Fruit fly (Drosophila melanogaster) whole organism, embryonic: ENCODE measurements around the gene Agpat4.

ENCODE experiments used
- ATbp ChIP-seq: fragments of 200-800 bp; sonication (Bioruptor generic); optimal IDR thresholded peaks from 2 replicates; lab custom pipeline; 2017; ENCODE audit warnings: missing biosample characterization, mild to moderate bottlenecking, missing genetic modification characterization, missing genetic modification reagents
- Abd-B ChIP-seq: fragments of 200-800 bp; sonication (Bioruptor generic); optimal IDR thresholded peaks from 2 replicates; lab custom pipeline; 2018; ENCODE audit warnings: missing biosample characterization, mild to moderate bottlenecking, missing genetic modification characterization, moderate library complexity
- BEAF-32 ChIP-seq: fragments of 200-800 bp; sonication (Bioruptor generic); optimal IDR thresholded peaks from 3 replicates; lab custom pipeline; 2017; ENCODE audit warnings: missing biosample characterization, missing genetic modification characterization, mild to moderate bottlenecking, moderate library complexity, missing genetic modification reagents
- CG10431 ChIP-seq: fragments of 200-800 bp; sonication (Bioruptor generic); optimal IDR thresholded peaks from 3 replicates; lab custom pipeline; 2018; ENCODE audit warnings: missing biosample characterization, mild to moderate bottlenecking, missing genetic modification characterization
- CG10654 ChIP-seq: fragments of 200-800 bp; sonication (Bioruptor generic); optimal IDR thresholded peaks from 2 replicates; lab custom pipeline; 2016; ENCODE audit warnings: missing biosample characterization, missing genetic modification characterization
- CG10959 ChIP-seq: fragments of 200-800 bp; sonication (Bioruptor generic); IDR thresholded peaks from 2 replicates; pipeline ENCODE4 v1.3.6; 2022; ENCODE audit warnings: missing biosample characterization, missing genetic modification characterization
- CG11247 ChIP-seq: fragments of 200-800 bp; sonication (Bioruptor generic); IDR thresholded peaks from 2 replicates; pipeline ENCODE4 v1.3.6; 2022; ENCODE audit warnings: missing biosample characterization, missing genetic modification characterization
- CG12104 ChIP-seq: fragments of 200-800 bp; sonication (Bioruptor generic); optimal IDR thresholded peaks from 3 replicates; lab custom pipeline; 2016; ENCODE audit warnings: missing biosample characterization, missing genetic modification characterization
- CG12155 ChIP-seq: fragments of 200-800 bp; sonication (Bioruptor generic); optimal IDR thresholded peaks from 3 replicates; lab custom pipeline; 2016; ENCODE audit warnings: missing biosample characterization, missing genetic modification characterization
- CG15479 ChIP-seq: fragments of 200-800 bp; sonication (Bioruptor generic); optimal IDR thresholded peaks from 3 replicates; lab custom pipeline; 2019; ENCODE audit warnings: missing biosample characterization, mild to moderate bottlenecking, missing genetic modification characterization, moderate library complexity
- CG16863 ChIP-seq: fragments of 200-800 bp; sonication (Bioruptor generic); optimal IDR thresholded peaks from 3 replicates; lab custom pipeline; 2016; ENCODE audit warnings: missing biosample characterization, missing genetic modification characterization
- CG18262 ChIP-seq: fragments of 200-800 bp; optimal IDR thresholded peaks from 3 replicates; lab custom pipeline; 2019; ENCODE audit warnings: missing biosample characterization, mild to moderate bottlenecking, missing genetic modification characterization, moderate library complexity
- CG2889 ChIP-seq: fragments of 200-800 bp; sonication (Bioruptor generic); IDR thresholded peaks from 3 replicates; pipeline ENCODE4 v1.3.6; 2022; ENCODE audit warnings: missing biosample characterization, missing genetic modification characterization
- CG3163 ChIP-seq: fragments of 200-800 bp; sonication (Bioruptor generic); optimal IDR thresholded peaks from 3 replicates; lab custom pipeline; 2016; ENCODE audit warnings: missing biosample characterization, missing genetic modification characterization
- CG32772 ChIP-seq: fragments of 200-800 bp; sonication (Bioruptor generic); IDR thresholded peaks from 2 replicates; pipeline ENCODE4 v1.3.6; 2022; ENCODE audit warnings: missing biosample characterization, missing genetic modification characterization
- CG4730 ChIP-seq: fragments of 200-800 bp; sonication (Bioruptor generic); IDR thresholded peaks from 2 replicates; pipeline ENCODE4 v1.3.6; 2022; ENCODE audit warnings: missing biosample characterization, missing genetic modification characterization
- CG5180 ChIP-seq: fragments of 200-800 bp; sonication (Bioruptor generic); optimal IDR thresholded peaks from 3 replicates; lab custom pipeline; 2017; ENCODE audit warnings: missing biosample characterization, missing genetic modification characterization, mild to moderate bottlenecking, moderate library complexity, missing genetic modification reagents
- CG5953 ChIP-seq: fragments of 200-800 bp; sonication (Bioruptor generic); IDR thresholded peaks from 2 replicates; pipeline ENCODE4 v1.3.6; 2022; ENCODE audit warnings: missing biosample characterization, missing genetic modification characterization
- CG7928 ChIP-seq: fragments of 200-800 bp; sonication (Bioruptor generic); optimal IDR thresholded peaks from 2 replicates; lab custom pipeline; 2017; ENCODE audit warnings: missing biosample characterization, mild to moderate bottlenecking, missing genetic modification characterization
- CG8944 ChIP-seq: fragments of 200-800 bp; sonication (Bioruptor generic); optimal IDR thresholded peaks from 3 replicates; lab custom pipeline; 2016; ENCODE audit warnings: missing biosample characterization, missing genetic modification characterization
- CG9215 ChIP-seq: fragments of 200-800 bp; sonication (Bioruptor generic); IDR thresholded peaks from 2 replicates; pipeline ENCODE4 v1.3.6; 2022; ENCODE audit warnings: missing biosample characterization, missing genetic modification characterization
- Gsc ChIP-seq: fragments of 200-800 bp; sonication (Bioruptor generic); IDR thresholded peaks from 2 replicates; pipeline ENCODE4 v1.3.6; 2022; ENCODE audit warnings: missing biosample characterization, missing genetic modification characterization
- HLH4C ChIP-seq: fragments of 200-800 bp; sonication (Bioruptor generic); IDR thresholded peaks from 3 replicates; pipeline ENCODE4 v1.3.6; 2022; ENCODE audit warnings: missing biosample characterization, missing genetic modification characterization; ENCODE audit not compliant: partially characterized antibody
- Hmr ChIP-seq: fragments of 200-800 bp; sonication (Bioruptor generic); optimal IDR thresholded peaks from 3 replicates; lab custom pipeline; 2017; ENCODE audit warnings: mild to moderate bottlenecking, missing biosample characterization, missing genetic modification reagents, missing genetic modification characterization
- Hr39 ChIP-seq: fragments of >200 bp; optimal IDR thresholded peaks from 2 replicates; lab custom pipeline; 2017
- MBD-R2 ChIP-seq: fragments of 200-800 bp; sonication (Bioruptor generic); IDR thresholded peaks from 2 replicates; pipeline ENCODE4 v1.3.6; 2022; ENCODE audit warnings: missing biosample characterization, missing genetic modification characterization
- MESR4 ChIP-seq: fragments of 200-800 bp; sonication (Bioruptor generic); optimal IDR thresholded peaks from 2 replicates; lab custom pipeline; 2018; ENCODE audit warnings: missing biosample characterization, mild to moderate bottlenecking, missing genetic modification characterization, moderate library complexity
- Mad ChIP-seq: fragments of 200-800 bp; sonication (Bioruptor generic); optimal IDR thresholded peaks from 2 replicates; lab custom pipeline; 2016; ENCODE audit warnings: missing biosample characterization, missing genetic modification characterization
- NK7.1 ChIP-seq: fragments of 200-800 bp; sonication (Bioruptor generic); optimal IDR thresholded peaks from 3 replicates; lab custom pipeline; 2016; ENCODE audit warnings: missing biosample characterization, missing genetic modification characterization
- Pdp1 ChIP-seq, 2 experiments: fragments of 200-800 bp; sonication (Bioruptor generic); optimal IDR thresholded peaks; 3 replicates each; lab custom pipeline; 2016; ENCODE audit warnings: missing biosample characterization in 2 of 2, missing genetic modification characterization in 2 of 2, mild to moderate bottlenecking in 1 of 2, moderate library complexity in 1 of 2
- YL-1 ChIP-seq: fragments of 200-800 bp; sonication (Bioruptor generic); optimal IDR thresholded peaks from 3 replicates; lab custom pipeline; 2017; ENCODE audit warnings: missing biosample characterization, mild to moderate bottlenecking, missing genetic modification characterization
- caup ChIP-seq: fragments of 200-800 bp; sonication (Bioruptor generic); optimal IDR thresholded peaks from 3 replicates; lab custom pipeline; 2017; ENCODE audit warnings: missing biosample characterization, mild to moderate bottlenecking, missing genetic modification characterization, moderate library complexity; ENCODE audit not compliant: severe bottlenecking
- crc ChIP-seq: fragments of 200-800 bp; sonication (Bioruptor generic); optimal IDR thresholded peaks from 2 replicates; lab custom pipeline; 2016; ENCODE audit warnings: missing biosample characterization, missing genetic modification characterization
- crol ChIP-seq: fragments of 200-800 bp; sonication (Bioruptor generic); IDR thresholded peaks from 2 replicates; pipeline ENCODE4 v1.3.6; 2022; ENCODE audit warnings: missing biosample characterization, missing genetic modification characterization
- dimm ChIP-seq: fragments of 200-800 bp; sonication (Bioruptor generic); IDR thresholded peaks from 2 replicates; pipeline ENCODE4 v1.3.6; 2022; ENCODE audit warnings: missing biosample characterization, missing genetic modification characterization
- dmrt11E ChIP-seq: fragments of 200-800 bp; sonication (Bioruptor generic); optimal IDR thresholded peaks from 3 replicates; lab custom pipeline; 2018; ENCODE audit warnings: missing biosample characterization, mild to moderate bottlenecking, missing genetic modification characterization, moderate library complexity
- esg ChIP-seq: fragments of 200-800 bp; sonication (Bioruptor generic); conservative IDR thresholded peaks from 2 replicates; pipeline ENCODE4 v1.3.6; 2022; ENCODE audit warnings: missing biosample characterization, missing genetic modification characterization
- fru ChIP-seq: fragments of >200 bp; optimal IDR thresholded peaks from 2 replicates; lab custom pipeline; 2017
- gcm2 ChIP-seq: fragments of 200-800 bp; sonication (Bioruptor generic); optimal IDR thresholded peaks from 2 replicates; lab custom pipeline; 2016; ENCODE audit warnings: missing biosample characterization, missing genetic modification characterization
- ham ChIP-seq: fragments of 200-800 bp; sonication (Bioruptor generic); IDR thresholded peaks from 2 replicates; pipeline ENCODE4 v1.3.6; 2022; ENCODE audit warnings: missing biosample characterization, missing genetic modification characterization
- hkb ChIP-seq, 2 experiments: fragments of 200-800 bp in 1 of 2; fragments of >200 bp in 1 of 2; sonication (Bioruptor generic) in 1 of 2; IDR thresholded peaks in 1 of 2; optimal IDR thresholded peaks in 1 of 2; 2 replicates each; pipeline versions ENCODE4 v1.3.6 to Lab custom; 2017 to 2022; ENCODE audit warnings: missing biosample characterization in 1 of 2, missing genetic modification characterization in 1 of 2
- ind ChIP-seq: fragments of 200-800 bp; sonication (Bioruptor generic); optimal IDR thresholded peaks from 3 replicates; lab custom pipeline; 2016; ENCODE audit warnings: missing biosample characterization, missing genetic modification characterization
- inv ChIP-seq: fragments of 200-800 bp; sonication (Bioruptor generic); IDR thresholded peaks from 2 replicates; pipeline ENCODE4 v1.3.6; 2022; ENCODE audit warnings: missing biosample characterization, missing genetic modification characterization; ENCODE audit not compliant: partially characterized antibody
- knrl ChIP-seq: fragments of 200-800 bp; sonication (Bioruptor generic); IDR thresholded peaks from 3 replicates; pipeline ENCODE4 v1.3.6; 2022; ENCODE audit warnings: missing biosample characterization, missing genetic modification characterization; ENCODE audit not compliant: partially characterized antibody
- rib ChIP-seq: fragments of 200-800 bp; sonication (Bioruptor generic); IDR thresholded peaks from 2 replicates; pipeline ENCODE4 v1.3.6; 2022; ENCODE audit warnings: missing biosample characterization, missing genetic modification characterization
- sens ChIP-seq: fragments of 200-800 bp; sonication (Bioruptor generic); peaks from one replicate; lab custom pipeline; 2016; ENCODE audit warnings: missing biosample characterization, missing genetic modification characterization
- sqz ChIP-seq: fragments of 200-800 bp; sonication (Bioruptor generic); optimal IDR thresholded peaks from 3 replicates; lab custom pipeline; 2018; ENCODE audit warnings: missing biosample characterization, mild to moderate bottlenecking, missing genetic modification characterization
- stc ChIP-seq: fragments of 200-800 bp; sonication (Bioruptor generic); IDR thresholded peaks from 2 replicates; pipeline ENCODE4 v1.3.6; 2022; ENCODE audit warnings: missing biosample characterization, missing genetic modification characterization
- tx ChIP-seq: fragments of 200-800 bp; sonication (Bioruptor generic); optimal IDR thresholded peaks from 2 replicates; lab custom pipeline; 2016; ENCODE audit warnings: missing biosample characterization, missing genetic modification characterization
- unc-4 ChIP-seq: fragments of 200-800 bp; sonication (Bioruptor generic); IDR thresholded peaks from 2 replicates; pipeline ENCODE4 v1.3.6; 2022; ENCODE audit warnings: missing biosample characterization, missing genetic modification characterization; ENCODE audit not compliant: partially characterized antibody
- wdn ChIP-seq: fragments of 200-800 bp; sonication (Bioruptor generic); IDR thresholded peaks from 2 replicates; pipeline ENCODE4 v1.3.6; 2022; ENCODE audit warnings: missing biosample characterization, missing genetic modification characterization

Gene Agpat4

dm6 chr3L:16351770-16352429, 29.5 kb downstream of the Agpat4 start, which contains the start of the genes Golgin104 and Tcs3 (continued):
- TF ChIP-seq CG32772 (GFP tag; lab: Robert Waterston, UW) = no peak
- TF ChIP-seq CG2889 (GFP tag; lab: Robert Waterston, UW) = no peak
- no peak for TF ChIP-seq gcm2 (GFP tag; lab: Kevin White, UChicago)
- no peak for TF ChIP-seq CG11247 (GFP tag; lab: Robert Waterston, UW)
- TF ChIP-seq CG5953 (GFP tag; lab: Robert Waterston, UW) = no peak
- TF ChIP-seq sens = no peak
- TF ChIP-seq CG18262 (tag; lab: Kevin White, UChicago) = no peak
- no peak for TF ChIP-seq CG15479 (GFP tag; lab: Kevin White, UChicago)
- TF ChIP-seq CG10959 (GFP tag; lab: Robert Waterston, UW) = no peak
- TF ChIP-seq Abd-B = no peak
- no peak for TF ChIP-seq caup (GFP tag; lab: Kevin White, UChicago)
- TF ChIP-seq ham = no peak
- TF ChIP-seq Gsc = no peak
- TF ChIP-seq dmrt11E (tag; lab: Kevin White, UChicago) = no peak
- no peak for TF ChIP-seq crol (GFP tag; lab: Robert Waterston, UW)
- no peak for TF ChIP-seq hkb (optimal IDR thresholded peaks at IDR 0.05; lab: Kevin White, UChicago)
- no peak for TF ChIP-seq hkb (GFP tag; IDR thresholded peaks at IDR 0.05; lab: Robert Waterston, UW)
- TF ChIP-seq CG10654 (GFP tag; lab: Kevin White, UChicago) = no peak
- no peak for TF ChIP-seq CG12155 (GFP tag; lab: Kevin White, UChicago)
- 0 out of 3 replicates have a peak, but pooled peaks have one; percentile 17 for TF ChIP-seq HLH4C
- no peak for TF ChIP-seq tx (GFP tag; lab: Kevin White, UChicago)
- no peak for TF ChIP-seq ATbp (GFP tag; lab: Kevin White, UChicago)
- no peak for TF ChIP-seq unc-4
- TF ChIP-seq NK7.1 (GFP tag; lab: Kevin White, UChicago) = no peak
- peak in 1 of 2 experiments; percentile 3 for TF ChIP-seq Pdp1 (GFP tag; optimal IDR thresholded peaks at IDR 0.05; lab: Kevin White, UChicago)
- no peak for TF ChIP-seq CG12104 (GFP tag; lab: Kevin White, UChicago)
- no peak for TF ChIP-seq CG8944
- TF ChIP-seq CG16863 = no peak
- TF ChIP-seq dimm = no peak
- no peak for TF ChIP-seq CG9215
- no peak for TF ChIP-seq crc (GFP tag; lab: Kevin White, UChicago)
- no peak for TF ChIP-seq wdn (GFP tag; lab: Robert Waterston, UW)
- no peak for TF ChIP-seq sqz (GFP tag; lab: Kevin White, UChicago)
- no peak for TF ChIP-seq CG4730
- no peak for TF ChIP-seq inv
- TF ChIP-seq YL-1 (GFP tag; lab: Kevin White, UChicago) = peak; percentile 63
- TF ChIP-seq BEAF-32 (GFP tag; lab: Kevin White, UChicago) = peak; percentile 21
- TF ChIP-seq Mad (GFP tag; lab: Kevin White, UChicago) = no peak
- TF ChIP-seq Hmr = no peak
- TF ChIP-seq MBD-R2 (GFP tag; lab: Robert Waterston, UW) = peak; percentile 99
- no peak for TF ChIP-seq stc (GFP tag; lab: Robert Waterston, UW)
- no peak for TF ChIP-seq CG5180 (GFP tag; lab: Kevin White, UChicago)
- TF ChIP-seq esg (GFP tag; lab: Robert Waterston, UW) = no peak
- TF ChIP-seq knrl = no peak
- TF ChIP-seq MESR4 (GFP tag; lab: Kevin White, UChicago) = peak; percentile 56
- TF ChIP-seq CG10431 (GFP tag; lab: Kevin White, UChicago) = no peak
- TF ChIP-seq CG3163 = no peak
- no peak for TF ChIP-seq ind
- TF ChIP-seq Hr39 (lab: Kevin White, UChicago) = no peak
- TF ChIP-seq fru = no peak
- no peak for TF ChIP-seq rib
- no peak for TF ChIP-seq CG7928 (GFP tag; lab: Kevin White, UChicago)
